Fruit fly (Drosophila melanogaster) S2 (cell line): ENCODE results near the gene SdhC.

ENCODE experiments used
- CG8478 ChIP-seq: fragments of >200 bp; optimal IDR thresholded peaks from 2 replicates; lab custom pipeline; 2018
- CTCF ChIP-seq, 2 experiments: fragments of >200 bp; optimal IDR thresholded peaks; 2 replicates each; lab custom pipeline; 2018

DNA sequence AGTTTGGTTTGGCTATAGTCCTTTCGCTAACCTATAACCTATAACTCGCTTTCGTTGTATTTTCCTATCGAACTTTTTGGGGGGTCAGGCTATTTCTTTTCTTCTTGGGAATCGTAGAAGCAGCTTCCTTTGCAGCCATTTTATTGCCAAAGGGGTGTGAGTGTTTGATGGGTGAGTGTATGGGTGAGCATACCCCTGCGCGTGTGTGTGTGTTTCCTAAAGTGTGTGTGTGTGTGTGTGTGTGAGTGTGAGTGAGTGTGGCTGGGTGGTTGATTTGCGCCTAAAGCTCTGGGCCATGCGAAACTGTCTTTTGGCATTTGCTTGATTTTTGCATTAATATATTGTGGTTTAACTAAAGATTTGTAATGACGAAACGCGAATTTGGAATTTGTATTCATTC lies 44.1 kb upstream of the SdhC start:
- TF ChIP-seq CTCF (optimal IDR thresholded peaks at IDR 0.05; lab: Kevin White, UChicago) (no peak), CG8478 (no peak)
